Fruit fly (Drosophila melanogaster) whole organism: ENCODE measurements around the gene CG9570.

ENCODE experiments used
- EcR ChIP-seq, 2 experiments: fragments of >200 bp; optimal IDR thresholded peaks; 2 replicates each; lab custom pipeline; 2017; ENCODE audit warnings: missing biosample characterization in 2 of 2, missing genetic modification characterization in 2 of 2, missing genetic modification reagents in 2 of 2
- pan ChIP-seq: fragments of >200 bp; optimal IDR thresholded peaks from 2 replicates; lab custom pipeline; 2017
- psq ChIP-seq: fragments of >200 bp; optimal IDR thresholded peaks from 2 replicates; lab custom pipeline; 2017
- usp ChIP-seq: fragments of >200 bp; optimal IDR thresholded peaks from 2 replicates; lab custom pipeline; 2017; ENCODE audit warnings: missing biosample characterization, missing genetic modification characterization, mixed read lengths

DNA sequence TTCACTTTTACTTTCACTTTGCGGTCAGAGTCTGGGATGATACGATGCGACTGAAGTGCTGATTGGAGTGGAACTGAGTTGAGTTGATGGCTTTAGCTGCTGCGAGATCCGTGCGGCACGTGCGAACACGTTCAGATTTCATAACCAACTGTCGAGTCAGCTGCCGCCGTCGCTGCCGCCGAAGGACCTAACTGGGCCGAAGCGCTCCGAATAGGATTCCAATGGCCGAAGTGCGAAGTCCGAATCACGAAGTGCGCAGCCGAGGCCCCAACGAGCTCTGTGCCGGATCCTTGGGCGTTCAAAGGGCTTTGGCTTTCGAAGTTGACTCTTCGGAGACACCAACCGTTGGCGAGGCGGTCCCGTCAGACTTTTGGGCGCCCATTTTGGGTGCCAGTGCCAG is 11.5 kb downstream of the CG9570 start, which contains the start of gene Dop2R:
- no peak for TF ChIP-seq usp (GFP tag; lab: Kevin White, UChicago)
- no peak for TF ChIP-seq EcR (GFP tag; optimal IDR thresholded peaks at IDR 0.05; lab: Kevin White, UChicago)
- TF ChIP-seq psq (lab: Kevin White, UChicago), result no peak
- TF ChIP-seq pan (lab: Kevin White, UChicago), result no peak
